Fruit fly (Drosophila melanogaster): Measurements from ENCODE around the gene CG34316.

DNA sequence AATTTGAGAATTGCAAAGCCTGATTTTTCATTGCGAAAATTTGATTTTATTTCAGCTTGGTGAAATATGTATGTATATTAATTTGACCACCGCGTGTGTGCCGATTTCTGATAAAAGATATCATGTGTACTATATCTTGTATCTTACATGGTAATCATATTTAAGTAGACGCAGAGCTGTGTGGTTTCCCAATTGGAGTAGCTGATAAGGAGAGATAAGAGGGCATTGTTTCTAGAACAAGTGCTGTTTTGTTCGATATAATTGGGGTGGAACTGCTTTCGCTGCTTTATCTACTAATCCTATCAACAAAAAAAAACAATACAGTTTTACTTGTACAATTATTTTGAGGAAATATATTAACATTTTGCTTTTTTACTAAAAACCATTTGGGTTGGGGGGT lies 16.2 kb downstream of the CG34316 start:
- TF ChIP-seq gl (tag; optimal IDR thresholded peaks at IDR 0.05), result no peak
- TF ChIP-seq rn (GFP tag; IDR thresholded peaks at IDR 0.05), result no peak

All from whole organism, pupa.